Worm (Caenorhabditis elegans) whole organism, dauer: Measurements from ENCODE around the gene nhr-26.

Experiments used
- unc-62 ChIP-seq: sonication (generic microtip); optimal IDR thresholded peaks from 2 replicates; lab custom pipeline; 2017; ENCODE audit warnings: missing biosample characterization, missing genetic modification reagents, missing genetic modification characterization

Gene nhr-26

ce11 chrX:12659814-12660213, 40.5 kb downstream of the nhr-26 start, which contains the start of gene C02B4.3:
C02B4.3 (minus strand) TSS chrX:12659847.
- no peak for TF ChIP-seq unc-62 (GFP tag; lab: Kevin White, UChicago)

ce11 chrX:12656420-12657033, 43.7 kb downstream of the nhr-26 start:
- no peak for TF ChIP-seq unc-62 (GFP tag; lab: Kevin White, UChicago)

DNA sequence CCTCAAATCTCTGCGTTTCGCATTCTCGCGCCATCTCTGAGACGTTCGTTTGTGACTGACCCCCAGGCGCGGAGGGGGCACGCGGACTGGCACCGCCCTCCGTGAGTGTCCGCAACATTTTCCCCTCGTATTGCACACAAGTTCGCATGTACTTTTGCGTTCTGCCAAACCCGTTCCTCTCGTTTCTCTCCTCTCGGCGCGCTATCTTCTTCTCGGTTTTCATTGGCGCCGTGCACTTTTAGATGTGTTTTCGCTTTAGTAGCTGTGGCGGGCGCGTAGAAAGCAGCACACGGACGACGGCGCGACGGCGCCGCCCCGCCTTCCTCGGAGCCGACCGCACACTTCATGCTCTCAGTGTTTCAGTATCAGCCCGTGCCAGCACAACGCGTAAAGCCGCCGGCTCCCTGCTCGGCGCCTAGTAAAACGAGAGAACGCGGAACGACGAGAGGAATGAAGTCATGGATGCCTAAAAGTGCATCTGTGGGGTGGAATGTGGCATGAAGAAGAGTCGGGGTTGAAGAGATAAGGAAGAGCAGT, 44.9 kb downstream of the nhr-26 start:
- TF ChIP-seq unc-62 (GFP tag; lab: Kevin White, UChicago), result no peak

ce11 chrX:12646546-12647167, 53.6 kb downstream of the nhr-26 start, which contains the start of gene zmp-5:
zmp-5 (plus strand) TSS chrX:12647117.
- no peak for TF ChIP-seq unc-62 (GFP tag; lab: Kevin White, UChicago)

- TF ChIP-seq unc-62 (GFP tag; lab: Kevin White, UChicago), result no peak
Observed at ce11 chrX:12645846-12646245, 54.4 kb downstream of the nhr-26 start.
